Worm (Caenorhabditis elegans) whole organism, young adult: ENCODE results near the gene C49A9.10.

Source experiments
- D2030.7 ChIP-seq: fragments of 200-800 bp; sonication (Bioruptor generic); IDR thresholded peaks from 2 replicates; pipeline ENCODE4 v1.3.6; 2022; ENCODE audit warnings: missing genetic modification reagents, missing genetic modification characterization, missing compliant biosample characterization
- F39B2.1 ChIP-seq: fragments of 200-800 bp; sonication (Bioruptor generic); IDR thresholded peaks from 2 replicates; pipeline ENCODE4 v1.3.6; 2022; ENCODE audit warnings: missing genetic modification reagents, missing genetic modification characterization, missing compliant biosample characterization
- T07F8.4 ChIP-seq: sonication (generic microtip); optimal IDR thresholded peaks from 2 replicates; lab custom pipeline; 2016; ENCODE audit warnings: mild to moderate bottlenecking, missing genetic modification characterization, moderate library complexity, missing compliant biosample characterization
- dpl-1 ChIP-seq: fragments of 150-350 bp; optimal IDR thresholded peaks from 2 replicates; lab custom pipeline; 2014; ENCODE audit warnings: missing biosample characterization, missing genetic modification reagents, missing genetic modification characterization
- nfyb-1 ChIP-seq: fragments of 200-800 bp; sonication (Bioruptor generic); IDR thresholded peaks from 2 replicates; pipeline ENCODE4 v1.3.6; 2022; ENCODE audit warnings: missing genetic modification reagents, missing genetic modification characterization, missing compliant biosample characterization
- snpc-1.1 ChIP-seq: sonication (generic microtip); optimal IDR thresholded peaks from 2 replicates; lab custom pipeline; 2017; ENCODE audit warnings: missing genetic modification characterization, mild to moderate bottlenecking, missing compliant biosample characterization, antibody characterized with exemption, moderate library complexity, missing genotype, missing genetic modification reagents; ENCODE audit not compliant: insufficient read depth
- unc-130 ChIP-seq: sonication (generic microtip); optimal IDR thresholded peaks from 2 replicates; lab custom pipeline; 2016; ENCODE audit warnings: missing genetic modification reagents, missing genetic modification characterization, missing compliant biosample characterization
- xnd-1 ChIP-seq: sonication (generic microtip); optimal IDR thresholded peaks from 2 replicates; lab custom pipeline; 2016; ENCODE audit warnings: missing genotype, missing genetic modification reagents, missing genetic modification characterization, missing compliant biosample characterization
- ztf-6 ChIP-seq: fragments of 200-800 bp; sonication (Bioruptor generic); IDR thresholded peaks from 2 replicates; pipeline ENCODE4 v1.3.6; 2022; ENCODE audit warnings: missing genetic modification reagents, missing genetic modification characterization, missing compliant biosample characterization

ce11 chrIV:6254635-6255034 lies 48.5 kb upstream of the C49A9.10 start, which contains the start of gene T13A10.64:
- TF ChIP-seq F39B2.1 (GFP tag; lab: Robert Waterston, UW): no peak
- TF ChIP-seq T07F8.4: no peak
- TF ChIP-seq D2030.7: no peak
- TF ChIP-seq dpl-1: no peak
- no peak for TF ChIP-seq snpc-1.1
- no peak for TF ChIP-seq ztf-6
- TF ChIP-seq unc-130 (GFP tag; lab: Kevin White, UChicago): no peak
- TF ChIP-seq nfyb-1 (GFP tag; lab: Robert Waterston, UW): no peak
- TF ChIP-seq xnd-1 (tag; lab: Kevin White, UChicago): no peak
